Fruit fly (Drosophila melanogaster) whole organism, wandering third instar larva: ENCODE results near the gene CG33332.

Experiments used
- Abd-B ChIP-seq: fragments of >200 bp; optimal IDR thresholded peaks from 2 replicates; lab custom pipeline; 2017; ENCODE audit warnings: missing biosample characterization, missing genetic modification characterization
- CG32264 ChIP-seq: fragments of 200-800 bp; sonication (Bioruptor generic); optimal IDR thresholded peaks from 2 replicates; lab custom pipeline; 2016; ENCODE audit warnings: missing biosample characterization, missing genetic modification characterization
- CG9705 ChIP-seq: fragments of 200-800 bp; sonication (Bioruptor generic); optimal IDR thresholded peaks from 2 replicates; lab custom pipeline; 2018; ENCODE audit warnings: missing biosample characterization, mild to moderate bottlenecking, missing genetic modification characterization
- CrebA ChIP-seq: fragments of 200-800 bp; sonication (Bioruptor generic); optimal IDR thresholded peaks from 2 replicates; lab custom pipeline; 2016; ENCODE audit warnings: missing biosample characterization, mild to moderate bottlenecking, missing genetic modification characterization, borderline replicate concordance
- Dfd ChIP-seq: fragments of >200 bp; optimal IDR thresholded peaks from 2 replicates; lab custom pipeline; 2017; ENCODE audit warnings: missing biosample characterization, missing genetic modification characterization
- Dif ChIP-seq: fragments of 200-275, 200-300 bp; sonication (Bioruptor generic); optimal IDR thresholded peaks from 2 replicates; lab custom pipeline; 2018; ENCODE audit warnings: missing biosample characterization, missing genetic modification characterization; ENCODE audit not compliant: partially characterized antibody
- GATAd ChIP-seq: sonication (Bioruptor generic); optimal IDR thresholded peaks from 2 replicates; lab custom pipeline; 2016; ENCODE audit warnings: missing biosample characterization, missing genetic modification characterization
- HLH106 ChIP-seq: fragments of 200-800 bp; optimal IDR thresholded peaks from 3 replicates; lab custom pipeline; 2019; ENCODE audit warnings: missing biosample characterization, mild to moderate bottlenecking, missing genetic modification characterization, moderate library complexity
- Hnf4 ChIP-seq: fragments of 200-800 bp; sonication (Bioruptor generic); optimal IDR thresholded peaks from 2 replicates; lab custom pipeline; 2016; ENCODE audit warnings: missing biosample characterization, mild to moderate bottlenecking, missing genetic modification characterization
- Hr78 ChIP-seq: fragments of >200 bp; optimal IDR thresholded peaks from 2 replicates; lab custom pipeline; 2017; ENCODE audit warnings: missing biosample characterization, missing genetic modification characterization
- Hr83 ChIP-seq: fragments of 200-300 bp; sonication (Bioruptor generic); optimal IDR thresholded peaks from 2 replicates; lab custom pipeline; 2016; ENCODE audit warnings: missing biosample characterization, mild to moderate bottlenecking, missing genetic modification characterization, moderate library complexity; ENCODE audit not compliant: poor library complexity, severe bottlenecking
- Jra ChIP-seq: sonication (Bioruptor generic); optimal IDR thresholded peaks from 2 replicates; lab custom pipeline; 2016; ENCODE audit warnings: missing biosample characterization, missing genetic modification characterization
- Mio ChIP-seq: sonication (Bioruptor generic); optimal IDR thresholded peaks from 2 replicates; lab custom pipeline; 2016; ENCODE audit warnings: missing biosample characterization, missing genetic modification characterization
- Myc ChIP-seq: fragments of >200 bp; optimal IDR thresholded peaks from 2 replicates; lab custom pipeline; 2017
- N ChIP-seq: fragments of >200 bp; optimal IDR thresholded peaks from 2 replicates; lab custom pipeline; 2018; ENCODE audit warnings: missing biosample characterization, missing external identifiers, missing genetic modification characterization
- OdsH ChIP-seq: fragments of 200-800 bp; sonication (Bioruptor generic); optimal IDR thresholded peaks from 2 replicates; lab custom pipeline; 2016; ENCODE audit warnings: missing biosample characterization, mild to moderate bottlenecking, missing genetic modification characterization
- Rel ChIP-seq, 2 experiments: fragments of 200-800 bp; sonication (Bioruptor generic) in 1 of 2; optimal IDR thresholded peaks; 2 replicates in 1 of 2; 3 replicates in 1 of 2; lab custom pipeline; 2016 to 2019; ENCODE audit warnings: mild to moderate bottlenecking in 2 of 2, missing biosample characterization in 2 of 2, missing genetic modification characterization in 2 of 2, moderate library complexity in 1 of 2
- Sp1 ChIP-seq: fragments of 200-800 bp; sonication (Bioruptor generic); optimal IDR thresholded peaks from 3 replicates; lab custom pipeline; 2019; ENCODE audit warnings: missing biosample characterization, mild to moderate bottlenecking, missing genetic modification characterization, moderate library complexity
- Vsx2 ChIP-seq: fragments of 200-300, 225-300 bp; sonication (Bioruptor generic); optimal IDR thresholded peaks from 2 replicates; lab custom pipeline; 2018; ENCODE audit warnings: missing biosample characterization, missing genetic modification characterization; ENCODE audit not compliant: partially characterized antibody
- br ChIP-seq: fragments of 200-800 bp; sonication (Bioruptor generic); optimal IDR thresholded peaks from 2 replicates; lab custom pipeline; 2016; ENCODE audit warnings: missing biosample characterization, missing genetic modification characterization
- brk ChIP-seq: fragments of 200-800 bp; sonication (Bioruptor generic); optimal IDR thresholded peaks from 2 replicates; lab custom pipeline; 2016; ENCODE audit warnings: missing biosample characterization, mild to moderate bottlenecking, missing genetic modification characterization
- dl ChIP-seq, 2 experiments: fragments of 175-275, 200-275 bp in 1 of 2; fragments of 200-275 bp in 1 of 2; sonication (Bioruptor generic); optimal IDR thresholded peaks; lab custom pipeline; 2018; ENCODE audit warnings: mild to moderate bottlenecking in 2 of 2, missing biosample characterization in 2 of 2, missing genetic modification characterization in 2 of 2, moderate library complexity in 2 of 2; ENCODE audit not compliant: partially characterized antibody in 2 of 2, insufficient read depth in 1 of 2
- dmrt93B ChIP-seq: fragments of 200-800 bp; sonication (Bioruptor generic); optimal IDR thresholded peaks from 2 replicates; lab custom pipeline; 2018; ENCODE audit warnings: missing biosample characterization, mild to moderate bottlenecking, missing genetic modification characterization
- dsf ChIP-seq: sonication (Bioruptor generic); optimal IDR thresholded peaks from 2 replicates; lab custom pipeline; 2016; ENCODE audit warnings: missing biosample characterization, missing genetic modification characterization, borderline replicate concordance
- ey ChIP-seq: fragments of 200-800 bp; sonication (Bioruptor generic); optimal IDR thresholded peaks from 2 replicates; lab custom pipeline; 2016; ENCODE audit warnings: missing biosample characterization, missing genetic modification characterization
- foxo ChIP-seq, 2 experiments: fragments of 200-800 bp; sonication (Bioruptor generic); optimal IDR thresholded peaks; 2 replicates in 1 of 2; 3 replicates in 1 of 2; lab custom pipeline; 2016 to 2017; ENCODE audit warnings: missing biosample characterization in 2 of 2, missing genetic modification characterization in 2 of 2
- fru ChIP-seq: fragments of 200-800 bp; sonication (Bioruptor generic); optimal IDR thresholded peaks from 3 replicates; lab custom pipeline; 2016; ENCODE audit warnings: missing biosample characterization, mild to moderate bottlenecking, missing genetic modification characterization
- h ChIP-seq: fragments of 200-800 bp; sonication (Bioruptor generic); optimal IDR thresholded peaks from 3 replicates; lab custom pipeline; 2016; ENCODE audit warnings: missing biosample characterization, mild to moderate bottlenecking, missing genetic modification characterization
- jim ChIP-seq: fragments of 175-275, 200-325 bp; sonication (Bioruptor generic); optimal IDR thresholded peaks from 2 replicates; lab custom pipeline; 2016; ENCODE audit warnings: missing biosample characterization, mild to moderate bottlenecking, missing genetic modification characterization
- lola ChIP-seq: fragments of >200 bp; optimal IDR thresholded peaks from 2 replicates; lab custom pipeline; 2017; ENCODE audit warnings: missing biosample characterization, missing genetic modification characterization
- pan ChIP-seq: fragments of >200 bp; optimal IDR thresholded peaks from 2 replicates; lab custom pipeline; 2017
- psq ChIP-seq: fragments of 200-800 bp; sonication (Bioruptor generic); optimal IDR thresholded peaks from 3 replicates; lab custom pipeline; 2017; ENCODE audit warnings: missing biosample characterization, mild to moderate bottlenecking, missing genetic modification characterization, moderate library complexity
- rgr ChIP-seq: fragments of 200-800 bp; sonication (Bioruptor generic); optimal IDR thresholded peaks from 3 replicates; lab custom pipeline; 2016; ENCODE audit warnings: missing biosample characterization, mild to moderate bottlenecking, missing genetic modification characterization
- sage ChIP-seq: fragments of 200-800 bp; sonication (Bioruptor generic); optimal IDR thresholded peaks from 2 replicates; lab custom pipeline; 2016; ENCODE audit warnings: missing biosample characterization, mild to moderate bottlenecking, missing genetic modification characterization
- sv ChIP-seq: fragments of 200-800 bp; sonication (Bioruptor generic); optimal IDR thresholded peaks from 3 replicates; lab custom pipeline; 2016; ENCODE audit warnings: missing biosample characterization, missing genetic modification characterization
- tai ChIP-seq: sonication (Bioruptor generic); optimal IDR thresholded peaks from 2 replicates; lab custom pipeline; 2016; ENCODE audit warnings: missing biosample characterization, missing genetic modification characterization
- usp ChIP-seq: fragments of >200 bp; optimal IDR thresholded peaks from 2 replicates; lab custom pipeline; 2017; ENCODE audit warnings: missing biosample characterization, missing genetic modification characterization
- woc ChIP-seq: sonication (Bioruptor generic); optimal IDR thresholded peaks from 2 replicates; lab custom pipeline; 2016; ENCODE audit warnings: missing biosample characterization, mild to moderate bottlenecking, missing genetic modification characterization

Gene CG33332

dm6 chr3R:14917927-14918829 is 31.9 kb downstream of the CG33332 start, which contains the start of gene Sdr:
TSS of gene Sdr (plus strand) at chr3R:14918628.
- TF ChIP-seq CrebA (GFP tag; lab: Kevin White, UChicago) (no peak), usp (GFP tag; lab: Kevin White, UChicago) (no peak), Vsx2 (GFP tag; lab: Kevin White, UChicago) (peak; percentile 90), Dif (GFP tag; lab: Kevin White, UChicago) (no peak), CG9705 (GFP tag; lab: Kevin White, UChicago) (peak; percentile 49), dmrt93B (GFP tag; lab: Kevin White, UChicago) (peak; percentile 67), h (peak; percentile 80), Sp1 (peak; percentile 84), br (GFP tag; lab: Kevin White, UChicago) (no peak), lola (GFP tag; lab: Kevin White, UChicago) (no peak), N (GFP tag; lab: Kevin White, UChicago) (no peak), Hr78 (no peak), dl (GFP tag; optimal IDR thresholded peaks at IDR 0.05; lab: Kevin White, UChicago; ENCODE audit: insufficient read depth in 1 of 2, partially characterized antibody in 2 of 2) (no peak), OdsH (GFP tag; lab: Kevin White, UChicago) (peak; percentile 71), dsf (GFP tag; lab: Kevin White, UChicago) (no peak), Rel (GFP tag; optimal IDR thresholded peaks at IDR 0.05; lab: Kevin White, UChicago) (no peak), Rel (tag; optimal IDR thresholded peaks at IDR 0.05; lab: Kevin White, UChicago) (peak; percentile 32), rgr (GFP tag; lab: Kevin White, UChicago) (peak; percentile 66), Hr83 (GFP tag; lab: Kevin White, UChicago) (no peak), Mio (GFP tag; lab: Kevin White, UChicago) (no peak), sv (GFP tag; lab: Kevin White, UChicago) (no peak), CG32264 (GFP tag; lab: Kevin White, UChicago) (no peak), fru (GFP tag; lab: Kevin White, UChicago) (peak; percentile 77), GATAd (GFP tag; lab: Kevin White, UChicago) (no peak), foxo (GFP tag; optimal IDR thresholded peaks at IDR 0.05; lab: Kevin White, UChicago) (peak in 1 of 2 experiments; percentile 84), Abd-B (GFP tag; lab: Kevin White, UChicago) (no peak), brk (GFP tag; lab: Kevin White, UChicago) (no peak), psq (GFP tag; lab: Kevin White, UChicago) (peak; percentile 77), Hnf4 (GFP tag; lab: Kevin White, UChicago) (no peak), tai (GFP tag; lab: Kevin White, UChicago) (peak; percentile 37), Jra (GFP tag; lab: Kevin White, UChicago) (no peak), pan (lab: Kevin White, UChicago) (no peak), jim (GFP tag; lab: Kevin White, UChicago) (no peak), ey (GFP tag; lab: Kevin White, UChicago) (peak; percentile 61), sage (GFP tag; lab: Kevin White, UChicago) (peak; percentile 22), HLH106 (tag; lab: Kevin White, UChicago) (peak; percentile 79), woc (GFP tag; lab: Kevin White, UChicago) (peak; percentile 75), Myc (lab: Kevin White, UChicago) (no peak), Dfd (no peak)
